Worm (Caenorhabditis elegans) whole organism, young adult: Measurements from ENCODE around the gene F15E6.5.

Source experiments
- B0019.2 ChIP-seq: fragments of 200-800 bp; sonication (Bioruptor generic); conservative IDR thresholded peaks from 2 replicates; pipeline ENCODE4 v1.3.6; 2022; ENCODE audit warnings: missing genetic modification reagents, missing genetic modification characterization, missing compliant biosample characterization
- B0336.3 ChIP-seq: fragments of 200-800 bp; sonication (Bioruptor generic); IDR thresholded peaks from 2 replicates; pipeline ENCODE4 v1.3.6; 2022; ENCODE audit warnings: missing genetic modification characterization, missing compliant biosample characterization
- C06A6.2 ChIP-seq: fragments of 200-800 bp; sonication (Bioruptor generic); conservative IDR thresholded peaks from 2 replicates; pipeline ENCODE4 v1.3.6; 2022; ENCODE audit warnings: missing genetic modification characterization, missing compliant biosample characterization
- F33H1.4 ChIP-seq: fragments of 200-800 bp; sonication (Bioruptor generic); IDR thresholded peaks from 2 replicates; pipeline ENCODE4 v1.3.6; 2022; ENCODE audit warnings: missing genetic modification reagents, missing genetic modification characterization, missing compliant biosample characterization
- F49E8.2 ChIP-seq: sonication (generic microtip); optimal IDR thresholded peaks from 3 replicates; lab custom pipeline; 2017; ENCODE audit warnings: missing genetic modification characterization, mild to moderate bottlenecking, missing compliant biosample characterization, antibody characterized with exemption, moderate library complexity; ENCODE audit not compliant: insufficient read depth
- T07F8.4 ChIP-seq: sonication (generic microtip); optimal IDR thresholded peaks from 2 replicates; lab custom pipeline; 2016; ENCODE audit warnings: mild to moderate bottlenecking, missing genetic modification characterization, moderate library complexity, missing compliant biosample characterization
- Y53G8AR.9 ChIP-seq: fragments of 200-800 bp; sonication (Bioruptor generic); conservative IDR thresholded peaks from 2 replicates; pipeline ENCODE4 v1.3.6; 2022; ENCODE audit warnings: missing genetic modification reagents, missing genetic modification characterization, missing compliant biosample characterization
- Y79H2A.3 ChIP-seq: fragments of 200-800 bp; sonication (Bioruptor generic); conservative IDR thresholded peaks from 2 replicates; pipeline ENCODE4 v1.3.6; 2022; ENCODE audit warnings: missing genetic modification reagents, missing genetic modification characterization, missing compliant biosample characterization
- ZK185.1 ChIP-seq: sonication (generic microtip); optimal IDR thresholded peaks from 2 replicates; lab custom pipeline; 2016; ENCODE audit warnings: mild to moderate bottlenecking, missing genetic modification characterization, missing compliant biosample characterization; ENCODE audit not compliant: poor library complexity, severe bottlenecking
- akir-1 ChIP-seq: fragments of 200-800 bp; sonication (Bioruptor generic); optimal IDR thresholded peaks from 2 replicates; lab custom pipeline; 2018; ENCODE audit warnings: mild to moderate bottlenecking, missing genetic modification characterization, moderate library complexity, missing compliant biosample characterization
- ama-1 ChIP-seq, 3 experiments: fragments of 150-350 bp in 1 of 3; sonication (generic microtip) in 2 of 3; optimal IDR thresholded peaks; 2 replicates each; lab custom pipeline; 2014 to 2018; ENCODE audit warnings: missing biosample characterization in 2 of 3, missing genetic modification characterization in 2 of 3, missing genetic modification reagents in 2 of 3
- bed-1 ChIP-seq: fragments of 200-800 bp; sonication (Bioruptor generic); IDR thresholded peaks from 2 replicates; pipeline ENCODE4 v1.3.6; 2022; ENCODE audit warnings: missing genetic modification reagents, missing genetic modification characterization, missing compliant biosample characterization
- bed-2 ChIP-seq: fragments of 200-800 bp; sonication (Bioruptor generic); IDR thresholded peaks from 2 replicates; pipeline ENCODE4 v1.3.6; 2022; ENCODE audit warnings: missing genetic modification reagents, missing genetic modification characterization, missing compliant biosample characterization
- cebp-1 ChIP-seq, 2 experiments: fragments of 200-800 bp in 1 of 2; sonication (Bioruptor generic) in 1 of 2; sonication (generic microtip) in 1 of 2; IDR thresholded peaks in 1 of 2; optimal IDR thresholded peaks in 1 of 2; 2 replicates each; pipeline versions ENCODE4 v1.3.6 to Lab custom; 2017 to 2022; ENCODE audit warnings: missing compliant biosample characterization in 2 of 2, missing genetic modification characterization in 2 of 2, mild to moderate bottlenecking in 1 of 2, missing genetic modification reagents in 1 of 2, moderate library complexity in 1 of 2
- ceh-27 ChIP-seq: fragments of 200-800 bp; sonication (Bioruptor generic); optimal IDR thresholded peaks from 2 replicates; lab custom pipeline; 2018; ENCODE audit warnings: mild to moderate bottlenecking, missing genetic modification characterization, moderate library complexity, missing compliant biosample characterization
- ceh-79 ChIP-seq: sonication (generic microtip); optimal IDR thresholded peaks from 2 replicates; lab custom pipeline; 2017; ENCODE audit warnings: mild to moderate bottlenecking, missing genetic modification characterization, missing compliant biosample characterization
- die-1 ChIP-seq: sonication (generic microtip); optimal IDR thresholded peaks from 2 replicates; lab custom pipeline; 2016; ENCODE audit warnings: missing genotype, mild to moderate bottlenecking, missing genetic modification characterization, missing compliant biosample characterization
- dpff-1 ChIP-seq: sonication (generic microtip); optimal IDR thresholded peaks from 2 replicates; lab custom pipeline; 2017; ENCODE audit warnings: mild to moderate bottlenecking, missing genetic modification characterization, missing compliant biosample characterization
- dpl-1 ChIP-seq: fragments of 150-350 bp; optimal IDR thresholded peaks from 2 replicates; lab custom pipeline; 2014; ENCODE audit warnings: missing biosample characterization, missing genetic modification reagents, missing genetic modification characterization
- efl-1 ChIP-seq: fragments of 150-350 bp; optimal IDR thresholded peaks from 2 replicates; lab custom pipeline; 2014; ENCODE audit warnings: missing biosample characterization, missing genetic modification reagents, missing genetic modification characterization
- egl-18 ChIP-seq: fragments of 200-800 bp; sonication (Bioruptor generic); IDR thresholded peaks from 2 replicates; pipeline ENCODE4 v1.3.6; 2022; ENCODE audit warnings: missing genetic modification reagents, missing genetic modification characterization, missing compliant biosample characterization
- hlh-12 ChIP-seq: sonication (generic microtip); optimal IDR thresholded peaks from 2 replicates; lab custom pipeline; 2016; ENCODE audit warnings: missing genetic modification characterization, missing compliant biosample characterization
- hmg-1.2 ChIP-seq: fragments of 200-800 bp; sonication (Bioruptor generic); IDR thresholded peaks from 2 replicates; pipeline ENCODE4 v1.3.6; 2022; ENCODE audit warnings: missing genetic modification reagents, missing genetic modification characterization, missing compliant biosample characterization
- hsf-1 ChIP-seq: fragments of 200-800 bp; sonication (Bioruptor generic); IDR thresholded peaks from 2 replicates; pipeline ENCODE4 v1.3.6; 2022; ENCODE audit warnings: missing genetic modification reagents, missing genetic modification characterization, missing compliant biosample characterization
- let-526 ChIP-seq: fragments of 200-800 bp; sonication (Bioruptor generic); IDR thresholded peaks from 2 replicates; pipeline ENCODE4 v1.3.6; 2022; ENCODE audit warnings: missing genetic modification reagents, missing genetic modification characterization, missing compliant biosample characterization
- lin-54 ChIP-seq: fragments of 200-800 bp; sonication (Bioruptor generic); optimal IDR thresholded peaks from 2 replicates; lab custom pipeline; 2018; ENCODE audit warnings: mild to moderate bottlenecking, missing genetic modification characterization, missing compliant biosample characterization
- lsl-1 ChIP-seq: fragments of 200-800 bp; sonication (Bioruptor generic); optimal IDR thresholded peaks from 2 replicates; lab custom pipeline; 2018; ENCODE audit warnings: mild to moderate bottlenecking, missing genetic modification characterization, moderate library complexity, missing compliant biosample characterization
- madf-10 ChIP-seq: sonication (generic microtip); optimal IDR thresholded peaks from 2 replicates; lab custom pipeline; 2016; ENCODE audit warnings: mild to moderate bottlenecking, missing genetic modification characterization, missing compliant biosample characterization
- madf-6 ChIP-seq: fragments of 200-800 bp; sonication (Bioruptor generic); IDR thresholded peaks from 2 replicates; pipeline ENCODE4 v1.3.6; 2022; ENCODE audit warnings: missing genetic modification reagents, missing genetic modification characterization, missing compliant biosample characterization
- madf-8 ChIP-seq: fragments of 200-800 bp; sonication (Bioruptor generic); conservative IDR thresholded peaks from 2 replicates; pipeline ENCODE4 v1.3.6; 2022; ENCODE audit warnings: missing genetic modification reagents, missing genetic modification characterization, missing compliant biosample characterization
- mxl-1 ChIP-seq: sonication (generic microtip); optimal IDR thresholded peaks from 2 replicates; lab custom pipeline; 2016; ENCODE audit warnings: missing genetic modification characterization, missing compliant biosample characterization
- nhr-80 ChIP-seq: sonication (generic microtip); optimal IDR thresholded peaks from 2 replicates; lab custom pipeline; 2016; ENCODE audit warnings: missing genetic modification characterization, missing compliant biosample characterization
- pbrm-1 ChIP-seq: fragments of 200-800 bp; sonication (Bioruptor generic); IDR thresholded peaks from 2 replicates; pipeline ENCODE4 v1.3.6; 2022; ENCODE audit warnings: missing genetic modification reagents, missing genetic modification characterization, missing compliant biosample characterization
- rec-8 ChIP-seq, 2 experiments: sonication (generic microtip); optimal IDR thresholded peaks; 2 replicates each; lab custom pipeline; 2016; ENCODE audit warnings: mild to moderate bottlenecking in 2 of 2, missing genetic modification characterization in 2 of 2, missing genetic modification reagents in 2 of 2, missing genotype in 2 of 2, missing biosample characterization in 1 of 2, missing compliant biosample characterization in 1 of 2, moderate library complexity in 1 of 2
- rpc-1 ChIP-seq, 2 experiments: fragments of 150-350 bp in 1 of 2; sonication (generic microtip) in 1 of 2; optimal IDR thresholded peaks; 2 replicates each; lab custom pipeline; 2014 to 2018; ENCODE audit warnings: missing biosample characterization in 1 of 2, missing genetic modification characterization in 1 of 2, missing genetic modification reagents in 1 of 2, missing genotype in 1 of 2
- sdz-38 ChIP-seq: sonication (generic microtip); optimal IDR thresholded peaks from 2 replicates; lab custom pipeline; 2016; ENCODE audit warnings: missing genotype, missing genetic modification characterization, missing compliant biosample characterization
- snpc-1.1 ChIP-seq: sonication (generic microtip); optimal IDR thresholded peaks from 2 replicates; lab custom pipeline; 2017; ENCODE audit warnings: missing genetic modification characterization, mild to moderate bottlenecking, missing compliant biosample characterization, antibody characterized with exemption, moderate library complexity, missing genotype, missing genetic modification reagents; ENCODE audit not compliant: insufficient read depth
- tbx-9 ChIP-seq: sonication (generic microtip); optimal IDR thresholded peaks from 2 replicates; lab custom pipeline; 2016; ENCODE audit warnings: borderline replicate concordance, missing genetic modification characterization, inconsistent platforms, missing compliant biosample characterization
- xnd-1 ChIP-seq: sonication (generic microtip); optimal IDR thresholded peaks from 2 replicates; lab custom pipeline; 2016; ENCODE audit warnings: missing genotype, missing genetic modification reagents, missing genetic modification characterization, missing compliant biosample characterization
- ztf-22 ChIP-seq: fragments of 200-800 bp; sonication (Bioruptor generic); optimal IDR thresholded peaks from 2 replicates; lab custom pipeline; 2018; ENCODE audit warnings: mild to moderate bottlenecking, missing genetic modification characterization, moderate library complexity, missing compliant biosample characterization
- ztf-28 ChIP-seq: fragments of 200-800 bp; sonication (Bioruptor generic); IDR thresholded peaks from 2 replicates; pipeline ENCODE4 v1.3.6; 2022; ENCODE audit warnings: missing genetic modification reagents, missing genetic modification characterization, missing compliant biosample characterization

The F15E6.5 gene

ce11 chrIV:4301202-4301601 lies 11.8 kb downstream of the F15E6.5 start, which contains the start of gene lgc-22 (continued):
- TF ChIP-seq madf-8 (GFP tag; lab: Robert Waterston, UW) (no peak), rpc-1 (optimal IDR thresholded peaks at IDR 0.05; lab: Kevin White, UChicago) (no peak), rpc-1 (tag; optimal IDR thresholded peaks at IDR 0.05; lab: Kevin White, UChicago) (no peak), tbx-9 (tag; lab: Kevin White, UChicago) (no peak), die-1 (tag; lab: Kevin White, UChicago) (no peak)

- TF ChIP-seq ceh-27 (GFP tag; lab: Kevin White, UChicago) (no peak), xnd-1 (tag; lab: Kevin White, UChicago) (no peak), F33H1.4 (GFP tag; lab: Robert Waterston, UW) (no peak), dpff-1 (tag; lab: Kevin White, UChicago) (no peak), bed-2 (no peak), madf-10 (tag; lab: Kevin White, UChicago) (no peak), rec-8 (tag; optimal IDR thresholded peaks at IDR 0.05; lab: Kevin White, UChicago) (no peak), lsl-1 (GFP tag; lab: Kevin White, UChicago) (no peak), Y53G8AR.9 (GFP tag; lab: Robert Waterston, UW) (no peak), T07F8.4 (no peak)
Observed at ce11 chrIV:4306317-4306716, 16.9 kb downstream of the F15E6.5 start.

- TF ChIP-seq die-1 (tag; lab: Kevin White, UChicago) (no peak), ama-1 (optimal IDR thresholded peaks at IDR 0.05; lab: Kevin White, UChicago) (no peak), ama-1 (GFP tag; optimal IDR thresholded peaks at IDR 0.05; lab: Kevin White, UChicago) (no peak), F49E8.2 (peak; percentile 60), bed-1 (GFP tag; lab: Robert Waterston, UW) (no peak), ztf-28 (no peak), hlh-12 (tag; lab: Kevin White, UChicago) (no peak), ztf-22 (GFP tag; lab: Kevin White, UChicago) (no peak), nhr-80 (tag; lab: Kevin White, UChicago) (no peak), Y79H2A.3 (GFP tag; lab: Robert Waterston, UW) (no peak), lin-54 (GFP tag; lab: Kevin White, UChicago) (peak; percentile 15), ceh-79 (no peak), akir-1 (GFP tag; lab: Kevin White, UChicago) (no peak), cebp-1 (GFP tag; IDR thresholded peaks at IDR 0.05; lab: Robert Waterston, UW) (no peak), cebp-1 (tag; optimal IDR thresholded peaks at IDR 0.05; lab: Kevin White, UChicago) (peak; percentile 6), B0336.3 (GFP tag; lab: Robert Waterston, UW) (no peak), pbrm-1 (0 out of 2 replicates have a peak, but pooled peaks have one; percentile 13), C06A6.2 (GFP tag; lab: Robert Waterston, UW) (no peak), sdz-38 (tag; lab: Kevin White, UChicago) (no peak), efl-1 (GFP tag; lab: Kevin White, UChicago) (peak; percentile 73), madf-10 (tag; lab: Kevin White, UChicago) (no peak), madf-8 (GFP tag; lab: Robert Waterston, UW) (peak; percentile 39; the same call in 1 of the 2 replicates), lsl-1 (GFP tag; lab: Kevin White, UChicago) (peak; percentile 85), ZK185.1 (no peak), madf-6 (GFP tag; lab: Robert Waterston, UW) (peak; percentile 57), hsf-1 (GFP tag; lab: Robert Waterston, UW) (peak; percentile 92), mxl-1 (tag; lab: Kevin White, UChicago) (no peak), B0019.2 (no peak), egl-18 (no peak), hmg-1.2 (GFP tag; lab: Robert Waterston, UW) (no peak), F33H1.4 (GFP tag; lab: Robert Waterston, UW) (0 out of 2 replicates have a peak, but pooled peaks have one; percentile 24), snpc-1.1 (peak; percentile 4), dpl-1 (GFP tag; lab: Kevin White, UChicago) (peak; percentile 8), let-526 (GFP tag; lab: Robert Waterston, UW) (no peak)
Observed at ce11 chrIV:4307227-4307946, 18.0 kb downstream of the F15E6.5 start, which contains the start of gene set-9. set-9 (plus strand) TSS chrIV:4307896.
